Worm (Caenorhabditis elegans) whole organism, L1 larva: ENCODE results near the gene ceh-83.

Experiments
- C16A3.4 ChIP-seq: fragments of 150-350 bp; optimal IDR thresholded peaks from 2 replicates; lab custom pipeline; 2014; ENCODE audit warnings: missing biosample characterization, missing genetic modification characterization
- ceh-88 ChIP-seq: fragments of 200-800 bp; sonication (Bioruptor generic); IDR thresholded peaks from 2 replicates; pipeline ENCODE4 v1.3.6; 2022; ENCODE audit warnings: missing genetic modification characterization, missing compliant biosample characterization
- elt-3 ChIP-seq, 6 experiments: fragments of 150-350 bp in 1 of 6; sonication (generic microtip); optimal IDR thresholded peaks; 2 replicates each; lab custom pipeline; 2017 to 2018; ENCODE audit warnings: missing biosample characterization in 6 of 6, missing genetic modification characterization in 6 of 6, inconsistent platforms in 1 of 6
- nhr-77 ChIP-seq: fragments of 150-350 bp; optimal IDR thresholded peaks from 2 replicates; lab custom pipeline; 2014; ENCODE audit warnings: missing biosample characterization, missing genetic modification characterization
- skn-1 ChIP-seq: fragments of 150-350 bp; optimal IDR thresholded peaks from 2 replicates; lab custom pipeline; 2014; ENCODE audit warnings: missing biosample characterization, missing genetic modification characterization
- unc-62 ChIP-seq: fragments of 150-350 bp; optimal IDR thresholded peaks from 2 replicates; lab custom pipeline; 2014; ENCODE audit warnings: missing biosample characterization, missing genetic modification reagents, missing genetic modification characterization
- ztf-11 ChIP-seq, 2 experiments: sonication (generic microtip); optimal IDR thresholded peaks; 2 replicates each; lab custom pipeline; 2016 to 2017; ENCODE audit warnings: missing genetic modification characterization in 2 of 2, missing biosample characterization in 1 of 2, missing compliant biosample characterization in 1 of 2

DNA sequence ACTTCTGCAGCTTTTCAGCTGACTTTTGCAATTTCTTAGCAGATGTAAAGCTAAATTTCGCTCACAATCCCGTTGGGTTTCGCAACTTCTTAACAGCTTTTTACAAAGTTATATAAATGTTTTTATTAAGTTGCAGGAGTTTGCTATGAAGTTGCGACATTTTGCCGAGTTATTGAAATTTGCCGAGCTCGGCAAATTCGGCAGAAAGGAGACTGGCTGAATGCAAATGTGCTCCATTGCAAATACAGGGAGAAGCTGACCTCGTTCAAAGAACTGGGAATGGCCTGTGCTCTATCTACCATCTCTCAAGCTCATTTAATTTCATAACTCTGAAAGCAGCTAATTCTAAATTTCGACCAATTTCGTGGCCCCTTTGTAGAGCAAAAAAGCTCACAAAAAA is 48.5 kb upstream of the ceh-83 start, which contains the start of gene C08F1.11:
- TF ChIP-seq ceh-88 (no peak), C16A3.4 (tag; lab: Kevin White, UChicago) (no peak), unc-62 (GFP tag; lab: Kevin White, UChicago) (no peak), elt-3 (tag; optimal IDR thresholded peaks at IDR 0.05; lab: Kevin White, UChicago) (no peak), nhr-77 (no peak), ztf-11 (tag; optimal IDR thresholded peaks at IDR 0.05; lab: Kevin White, UChicago) (no peak), skn-1 (tag; lab: Kevin White, UChicago) (no peak)
